Worm (Caenorhabditis elegans) whole organism, L2 larva: ENCODE data around the gene crb-1.
A peak's percentile ranks its signal among the peaks of the same experiment; 100 is the strongest.

Source experiments
- C34F6.9 ChIP-seq: fragments of 150-350 bp; optimal IDR thresholded peaks from 2 replicates; lab custom pipeline; 2014; ENCODE audit warnings: missing biosample characterization, missing genetic modification characterization
- R02D3.7 ChIP-seq: fragments of 150-350 bp; optimal IDR thresholded peaks from 2 replicates; lab custom pipeline; 2014; ENCODE audit warnings: missing biosample characterization, missing genetic modification characterization
- Y55F3AM.14 ChIP-seq: fragments of 200-800 bp; sonication (Bioruptor generic); optimal IDR thresholded peaks from 2 replicates; lab custom pipeline; 2018; ENCODE audit warnings: mild to moderate bottlenecking, missing genetic modification characterization, missing compliant biosample characterization
- ZK546.5 ChIP-seq: sonication (generic microtip); optimal IDR thresholded peaks from 2 replicates; lab custom pipeline; 2017; ENCODE audit warnings: missing biosample characterization, missing genetic modification characterization
- ama-1 ChIP-seq: fragments of 150-350 bp; optimal IDR thresholded peaks from 2 replicates; lab custom pipeline; 2018; ENCODE audit warnings: inconsistent platforms
- blmp-1 ChIP-seq: sonication (generic microtip); optimal IDR thresholded peaks from 2 replicates; lab custom pipeline; 2017; ENCODE audit warnings: missing genetic modification characterization, mild to moderate bottlenecking, missing compliant biosample characterization, antibody characterized with exemption, moderate library complexity; ENCODE audit not compliant: insufficient read depth
- lin-13 ChIP-seq: fragments of 150-350 bp; optimal IDR thresholded peaks from 2 replicates; lab custom pipeline; 2014; ENCODE audit warnings: missing biosample characterization, missing genetic modification reagents, missing genetic modification characterization
- lsy-2 ChIP-seq, 2 experiments: fragments of 150-350 bp in 1 of 2; sonication (generic microtip) in 1 of 2; optimal IDR thresholded peaks; 2 replicates each; lab custom pipeline; 2014 to 2017; ENCODE audit warnings: missing biosample characterization in 2 of 2, missing genetic modification characterization in 2 of 2
- nhr-237 ChIP-seq: fragments of 150-350 bp; optimal IDR thresholded peaks from 2 replicates; lab custom pipeline; 2014; ENCODE audit warnings: missing biosample characterization, missing genetic modification characterization
- nhr-25 ChIP-seq: fragments of 150-350 bp; sonication (generic microtip); optimal IDR thresholded peaks from 3 replicates; lab custom pipeline; 2014; ENCODE audit warnings: missing biosample characterization, missing genetic modification characterization
- nhr-6 ChIP-seq: fragments of 150-350 bp; optimal IDR thresholded peaks from 2 replicates; lab custom pipeline; 2014; ENCODE audit warnings: missing biosample characterization, missing genetic modification characterization
- skn-1 ChIP-seq: sonication (generic microtip); optimal IDR thresholded peaks from 2 replicates; lab custom pipeline; 2017; ENCODE audit warnings: missing biosample characterization, missing genetic modification characterization
- snpc-4 ChIP-seq: fragments of 150-350 bp; optimal IDR thresholded peaks from 2 replicates; lab custom pipeline; 2014; ENCODE audit warnings: missing biosample characterization, missing genetic modification characterization
- ztf-4 ChIP-seq: fragments of 150-350 bp; optimal IDR thresholded peaks from 2 replicates; lab custom pipeline; 2014; ENCODE audit warnings: missing biosample characterization, missing genetic modification characterization

- TF ChIP-seq lin-13 (GFP tag; lab: Kevin White, UChicago) (no peak), snpc-4 (tag; lab: Kevin White, UChicago) (no peak), ama-1 (lab: Kevin White, UChicago) (no peak), nhr-237 (no peak), R02D3.7 (no peak), Y55F3AM.14 (GFP tag; lab: Kevin White, UChicago) (no peak), nhr-6 (tag; lab: Kevin White, UChicago) (no peak), blmp-1 (tag; lab: Kevin White, UChicago) (no peak), skn-1 (tag; lab: Kevin White, UChicago) (no peak), C34F6.9 (tag; lab: Kevin White, UChicago) (no peak), nhr-25 (tag; lab: Kevin White, UChicago) (peak; percentile 22), ZK546.5 (tag; lab: Kevin White, UChicago) (no peak), lsy-2 (tag; optimal IDR thresholded peaks at IDR 0.05; lab: Kevin White, UChicago) (no peak), ztf-4 (tag; lab: Kevin White, UChicago) (no peak)
Observed at ce11 chrX:17369514-17369913, 44.3 kb downstream of the crb-1 start.
